Worm (Caenorhabditis elegans) whole organism, L3 larva: ENCODE results near the gene cst-1.
A peak's percentile ranks its signal among the peaks of the same experiment; 100 is the strongest.

ENCODE experiments used
- R02D3.7 ChIP-seq: fragments of 150-350 bp; optimal IDR thresholded peaks from 2 replicates; lab custom pipeline; 2014; ENCODE audit warnings: missing biosample characterization, missing genetic modification characterization
- ZK546.5 ChIP-seq: sonication (generic microtip); optimal IDR thresholded peaks from 2 replicates; lab custom pipeline; 2017; ENCODE audit warnings: missing biosample characterization, missing genetic modification characterization
- aly-2 ChIP-seq: fragments of 150-350 bp; optimal IDR thresholded peaks from 2 replicates; lab custom pipeline; 2014; ENCODE audit warnings: missing biosample characterization, missing genetic modification characterization
- ceh-16 ChIP-seq: sonication (generic microtip); optimal IDR thresholded peaks from 2 replicates; lab custom pipeline; 2017; ENCODE audit warnings: missing biosample characterization, missing genetic modification characterization
- ceh-28 ChIP-seq: fragments of 150-350 bp; optimal IDR thresholded peaks from 2 replicates; lab custom pipeline; 2014; ENCODE audit warnings: missing biosample characterization, missing genetic modification reagents, missing genetic modification characterization
- ceh-82 ChIP-seq: fragments of 150-350 bp; optimal IDR thresholded peaks from 2 replicates; lab custom pipeline; 2014; ENCODE audit warnings: missing biosample characterization, missing genetic modification characterization
- ceh-9 ChIP-seq: sonication (generic microtip); optimal IDR thresholded peaks from 2 replicates; lab custom pipeline; 2018; ENCODE audit warnings: missing biosample characterization, missing genetic modification characterization
- egl-27 ChIP-seq: sonication (generic microtip); optimal IDR thresholded peaks from 4 replicates; lab custom pipeline; 2017; ENCODE audit warnings: missing biosample characterization, missing genetic modification reagents, missing genetic modification characterization
- egl-5 ChIP-seq: fragments of 150-350 bp; optimal IDR thresholded peaks from 2 replicates; lab custom pipeline; 2017; ENCODE audit warnings: missing biosample characterization, missing genetic modification reagents, missing genetic modification characterization, inconsistent platforms
- elt-1 ChIP-seq: fragments of 150-350 bp; optimal IDR thresholded peaks from 2 replicates; lab custom pipeline; 2014; ENCODE audit warnings: missing biosample characterization, missing genetic modification characterization
- elt-2 ChIP-seq: sonication (generic microtip); optimal IDR thresholded peaks from 2 replicates; lab custom pipeline; 2016; ENCODE audit warnings: missing genetic modification reagents, mild to moderate bottlenecking, missing genetic modification characterization, missing compliant biosample characterization
- elt-3 ChIP-seq, 3 experiments: fragments of 150-350 bp in 1 of 3; sonication (generic microtip) in 2 of 3; optimal IDR thresholded peaks; 2 replicates in 2 of 3; 4 replicates in 1 of 3; lab custom pipeline; 2014 to 2017; ENCODE audit warnings: missing biosample characterization in 3 of 3, missing genetic modification characterization in 3 of 3
- fkh-10 ChIP-seq: sonication (generic microtip); optimal IDR thresholded peaks from 2 replicates; lab custom pipeline; 2017; ENCODE audit warnings: missing biosample characterization, missing genetic modification reagents, missing genetic modification characterization
- fkh-2 ChIP-seq: fragments of 150-350 bp; optimal IDR thresholded peaks from 2 replicates; lab custom pipeline; 2014; ENCODE audit warnings: missing biosample characterization, missing genetic modification reagents, missing genetic modification characterization
- fos-1 ChIP-seq: fragments of 150-350 bp; optimal IDR thresholded peaks from 2 replicates; lab custom pipeline; 2014; ENCODE audit warnings: missing biosample characterization, missing genetic modification characterization
- hmg-11 ChIP-seq: sonication (generic microtip); optimal IDR thresholded peaks from 2 replicates; lab custom pipeline; 2016; ENCODE audit warnings: missing genetic modification characterization, missing compliant biosample characterization
- jun-1 ChIP-seq: fragments of 150-350 bp; optimal IDR thresholded peaks from 2 replicates; lab custom pipeline; 2014; ENCODE audit warnings: missing biosample characterization, missing genetic modification reagents, missing genetic modification characterization
- lin-15B ChIP-seq: fragments of 150-350 bp; optimal IDR thresholded peaks from 2 replicates; lab custom pipeline; 2014; ENCODE audit warnings: missing biosample characterization, missing genetic modification characterization
- mdl-1 ChIP-seq: fragments of 150-350 bp; optimal IDR thresholded peaks from 2 replicates; lab custom pipeline; 2014; ENCODE audit warnings: missing biosample characterization, missing genetic modification characterization
- mml-1 ChIP-seq: fragments of 150-350 bp; sonication (generic microtip); optimal IDR thresholded peaks from 3 replicates; lab custom pipeline; 2014; ENCODE audit warnings: missing biosample characterization, missing genetic modification characterization
- nfya-1 ChIP-seq: sonication (generic microtip); optimal IDR thresholded peaks from 2 replicates; lab custom pipeline; 2017; ENCODE audit warnings: missing genetic modification characterization, mild to moderate bottlenecking, missing compliant biosample characterization, antibody characterized with exemption, moderate library complexity; ENCODE audit not compliant: insufficient read depth
- nhr-11 ChIP-seq: fragments of 150-350 bp; optimal IDR thresholded peaks from 2 replicates; lab custom pipeline; 2014; ENCODE audit warnings: missing biosample characterization, missing genetic modification characterization
- nhr-12 ChIP-seq: fragments of 150-350 bp; optimal IDR thresholded peaks from 2 replicates; lab custom pipeline; 2014; ENCODE audit warnings: missing biosample characterization, missing genetic modification characterization
- nhr-23 ChIP-seq: fragments of 150-350 bp; optimal IDR thresholded peaks from 2 replicates; lab custom pipeline; 2014; ENCODE audit warnings: missing biosample characterization, missing genetic modification reagents, missing genetic modification characterization
- nhr-237 ChIP-seq: fragments of 150-350 bp; optimal IDR thresholded peaks from 2 replicates; lab custom pipeline; 2014; ENCODE audit warnings: missing biosample characterization, missing genetic modification characterization
- nhr-25 ChIP-seq: sonication (generic microtip); optimal IDR thresholded peaks from 2 replicates; lab custom pipeline; 2017; ENCODE audit warnings: missing biosample characterization, missing genetic modification characterization
- nhr-28 ChIP-seq: fragments of 150-350 bp; optimal IDR thresholded peaks from 2 replicates; lab custom pipeline; 2014; ENCODE audit warnings: missing biosample characterization, missing genetic modification characterization
- nhr-43 ChIP-seq: sonication (generic microtip); optimal IDR thresholded peaks from 2 replicates; lab custom pipeline; 2016; ENCODE audit warnings: mild to moderate bottlenecking, missing genetic modification characterization, missing compliant biosample characterization; ENCODE audit not compliant: poor library complexity, severe bottlenecking
- nhr-67 ChIP-seq: fragments of 150-350 bp; optimal IDR thresholded peaks from 2 replicates; lab custom pipeline; 2014; ENCODE audit warnings: missing biosample characterization, missing genetic modification characterization
- nhr-76 ChIP-seq: fragments of 150-350 bp; sonication (generic microtip); optimal IDR thresholded peaks from 5 replicates; lab custom pipeline; 2014; ENCODE audit warnings: missing biosample characterization, missing genetic modification characterization
- nhr-77 ChIP-seq: fragments of 150-350 bp; optimal IDR thresholded peaks from 2 replicates; lab custom pipeline; 2014; ENCODE audit warnings: missing biosample characterization, missing genetic modification characterization
- pha-4 ChIP-seq: fragments of 150-350 bp; optimal IDR thresholded peaks from 2 replicates; lab custom pipeline; 2014; ENCODE audit warnings: missing biosample characterization, missing genetic modification reagents, missing genetic modification characterization
- pqm-1 ChIP-seq: fragments of 150-350 bp; optimal IDR thresholded peaks from 2 replicates; lab custom pipeline; 2017; ENCODE audit warnings: missing biosample characterization, missing genetic modification characterization, inconsistent platforms
- sea-2 ChIP-seq: fragments of 150-350 bp; sonication (generic microtip); optimal IDR thresholded peaks from 4 replicates; lab custom pipeline; 2014; ENCODE audit warnings: missing biosample characterization, missing genetic modification reagents, missing genetic modification characterization
- snpc-4 ChIP-seq: fragments of 150-350 bp; optimal IDR thresholded peaks from 2 replicates; lab custom pipeline; 2014; ENCODE audit warnings: missing biosample characterization, missing genetic modification characterization
- tbx-2 ChIP-seq: sonication (generic microtip); optimal IDR thresholded peaks from 2 replicates; lab custom pipeline; 2016; ENCODE audit warnings: mild to moderate bottlenecking, missing genetic modification characterization, missing compliant biosample characterization
- unc-39 ChIP-seq: sonication (generic microtip); optimal IDR thresholded peaks from 4 replicates; lab custom pipeline; 2017; ENCODE audit warnings: missing biosample characterization, missing genetic modification characterization
- zag-1 ChIP-seq: fragments of 150-350 bp; optimal IDR thresholded peaks from 2 replicates; lab custom pipeline; 2014; ENCODE audit warnings: missing biosample characterization, missing genetic modification characterization
- ztf-4 ChIP-seq: fragments of 150-350 bp; optimal IDR thresholded peaks from 2 replicates; lab custom pipeline; 2014; ENCODE audit warnings: missing biosample characterization, missing genetic modification characterization

The cst-1 gene

DNA sequence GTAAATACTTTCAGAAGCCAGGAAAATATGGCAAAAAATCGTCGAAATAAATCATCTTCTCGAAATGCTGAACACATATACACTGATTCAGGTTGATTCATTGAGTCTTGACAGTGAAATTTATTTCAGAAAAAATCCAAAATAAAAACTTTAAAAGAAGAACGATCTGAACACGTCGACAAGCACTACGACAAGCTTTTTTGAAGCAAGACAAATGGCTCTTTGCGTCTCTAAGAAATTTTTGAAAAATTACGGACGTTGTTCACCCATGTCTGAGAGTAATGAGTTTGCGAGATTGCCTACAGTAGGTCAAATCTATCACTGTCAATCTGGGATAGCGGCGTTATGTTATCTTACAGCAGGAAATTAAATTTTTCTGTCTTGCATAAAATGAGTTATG, 37.4 kb downstream of the cst-1 start, which contains the start of gene R160.2:
R160.2 (minus strand) TSS at position 101 of the 400 bp plus-strand sequence.
- TF ChIP-seq elt-2 (tag; lab: Kevin White, UChicago) (no peak), mdl-1 (tag; lab: Kevin White, UChicago) (no peak), unc-39 (tag; lab: Kevin White, UChicago) (no peak), egl-27 (tag; lab: Kevin White, UChicago) (no peak), ztf-4 (tag; lab: Kevin White, UChicago) (no peak), lin-15B (tag; lab: Kevin White, UChicago) (no peak), egl-5 (tag; lab: Kevin White, UChicago) (no peak), pha-4 (tag; lab: Kevin White, UChicago) (no peak), nhr-12 (tag; lab: Kevin White, UChicago) (no peak), ceh-82 (tag; lab: Kevin White, UChicago) (no peak), pqm-1 (tag; lab: Kevin White, UChicago) (no peak), nhr-23 (no peak), fkh-10 (GFP tag; lab: Kevin White, UChicago) (no peak)

DNA sequence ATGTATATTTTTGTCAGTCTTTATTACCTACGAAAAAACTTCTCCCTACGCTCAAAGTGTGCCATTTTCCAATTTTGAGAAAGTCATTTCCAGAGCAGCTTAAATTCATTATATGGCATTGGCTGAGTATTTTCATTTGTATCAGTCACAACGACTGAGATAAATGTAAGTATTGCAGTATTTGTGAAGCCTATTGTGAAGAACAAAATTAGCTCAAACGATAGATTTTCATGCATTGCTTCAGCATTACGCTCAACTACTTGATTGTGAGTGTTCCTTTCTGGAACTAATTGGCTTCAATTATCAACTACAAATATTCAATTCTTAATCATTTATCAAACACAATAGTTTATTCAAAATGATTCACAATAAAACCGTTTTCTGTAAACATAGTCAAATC, 38.3 kb downstream of the cst-1 start, which contains the start of gene R160.12:
R160.12 (minus strand) TSS at position 101 of the 400 bp plus-strand sequence.
- TF ChIP-seq nhr-28 (tag; lab: Kevin White, UChicago) (no peak), ZK546.5 (tag; lab: Kevin White, UChicago) (no peak), aly-2 (tag; lab: Kevin White, UChicago) (no peak), egl-5 (tag; lab: Kevin White, UChicago) (no peak), zag-1 (no peak), fkh-10 (GFP tag; lab: Kevin White, UChicago) (no peak), lin-15B (tag; lab: Kevin White, UChicago) (no peak), hmg-11 (tag; lab: Kevin White, UChicago) (no peak), unc-39 (tag; lab: Kevin White, UChicago) (no peak), mdl-1 (tag; lab: Kevin White, UChicago) (no peak), ceh-28 (no peak), nhr-43 (tag; lab: Kevin White, UChicago) (no peak)

DNA sequence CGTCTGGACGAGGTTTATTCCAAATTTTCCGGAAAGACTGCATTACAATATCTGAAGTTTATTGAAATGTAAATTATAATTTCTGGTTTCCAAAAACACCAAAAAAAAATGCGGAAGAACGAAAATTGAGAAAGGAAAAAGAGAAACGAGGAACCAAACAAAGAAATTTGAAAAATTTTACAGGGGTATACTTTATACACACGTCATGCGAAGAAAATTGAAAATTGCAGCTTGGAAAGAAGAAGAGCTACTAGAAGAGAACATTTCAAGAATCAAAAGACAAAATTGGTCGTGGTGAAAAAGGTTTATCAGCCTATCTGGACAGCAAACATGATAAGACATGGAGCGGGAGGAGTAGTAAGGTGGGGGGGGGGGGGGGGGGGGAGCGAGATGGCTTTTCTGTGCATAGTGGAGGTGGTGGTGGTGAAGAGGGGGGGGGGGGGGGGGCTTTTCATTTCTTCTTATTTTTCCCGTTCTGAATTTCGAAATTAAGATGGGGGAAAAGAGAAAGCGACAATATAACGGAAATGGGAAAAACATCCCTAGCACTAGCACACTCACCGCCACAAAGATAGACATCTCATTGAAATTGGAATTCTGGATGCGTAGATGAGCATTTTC, 44.0 kb downstream of the cst-1 start, which contains the start of gene lst-2:
lst-2 (minus strand) TSS at position 51 of the 621 bp plus-strand sequence.
- TF ChIP-seq pqm-1 (tag; lab: Kevin White, UChicago) (no peak), sea-2 (no peak), ceh-28 (no peak), unc-39 (tag; lab: Kevin White, UChicago) (no peak), nhr-43 (tag; lab: Kevin White, UChicago) (no peak), ceh-82 (tag; lab: Kevin White, UChicago) (no peak), nhr-77 (tag; lab: Kevin White, UChicago) (no peak), tbx-2 (tag; lab: Kevin White, UChicago) (no peak), snpc-4 (tag; lab: Kevin White, UChicago) (no peak), nhr-76 (tag; lab: Kevin White, UChicago) (no peak), nfya-1 (tag; lab: Kevin White, UChicago) (no peak), nhr-28 (tag; lab: Kevin White, UChicago) (no peak), mdl-1 (tag; lab: Kevin White, UChicago) (no peak), ztf-4 (tag; lab: Kevin White, UChicago) (no peak), lin-15B (tag; lab: Kevin White, UChicago) (no peak), nhr-25 (tag; lab: Kevin White, UChicago) (no peak)

ce11 chrX:4386493-4386892, 47.1 kb downstream of the cst-1 start:
- TF ChIP-seq mdl-1 (tag; lab: Kevin White, UChicago), result no peak
- peak; percentile 21 for TF ChIP-seq nhr-25 (tag; lab: Kevin White, UChicago)

DNA sequence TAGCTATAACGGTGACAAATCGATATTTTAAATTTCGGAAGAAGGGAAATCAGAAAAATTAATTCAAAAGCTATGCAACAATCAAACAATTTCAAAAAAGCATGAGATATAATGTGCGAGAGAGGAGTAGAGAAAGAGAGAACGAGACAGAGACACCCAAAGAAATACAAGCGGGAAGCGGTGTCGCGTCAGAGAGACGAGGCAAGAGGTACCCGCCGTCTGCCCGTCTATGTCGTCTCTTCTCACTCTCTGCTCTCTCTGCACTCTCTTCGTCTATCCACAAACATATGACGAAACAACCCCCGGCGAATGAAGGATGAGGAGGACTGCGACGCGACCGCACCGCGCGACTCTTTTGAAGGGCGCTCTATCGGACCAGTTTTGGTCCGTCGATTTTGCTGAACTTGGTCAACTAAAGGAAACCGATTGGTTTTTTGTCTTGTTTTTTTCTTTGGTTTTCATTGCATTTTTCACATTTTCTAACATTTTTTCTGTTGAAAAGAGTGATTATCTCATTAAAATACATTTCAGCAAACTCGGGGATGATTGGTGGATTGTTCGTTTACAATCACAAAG, 49.5 kb downstream of the cst-1 start, which contains the start of gene dpy-23:
dpy-23 (plus strand) TSS at position 526 of the 576 bp plus-strand sequence.
- TF ChIP-seq lin-15B (tag; lab: Kevin White, UChicago) (peak; percentile 77), elt-3 (tag; optimal IDR thresholded peaks at IDR 0.05; lab: Kevin White, UChicago) (peak in 1 of 3 experiments; percentile 71), nhr-67 (peak; percentile 37), R02D3.7 (tag; lab: Kevin White, UChicago) (peak; percentile 72), nhr-25 (tag; lab: Kevin White, UChicago) (peak; percentile 98), ceh-16 (tag; lab: Kevin White, UChicago) (no peak), zag-1 (peak; percentile 72), nhr-11 (tag; lab: Kevin White, UChicago) (peak; percentile 89), egl-27 (tag; lab: Kevin White, UChicago) (peak; percentile 59), ceh-9 (tag; lab: Kevin White, UChicago) (no peak), fkh-2 (tag; lab: Kevin White, UChicago) (no peak), nhr-76 (tag; lab: Kevin White, UChicago) (peak; percentile 61), nhr-237 (no peak), ZK546.5 (tag; lab: Kevin White, UChicago) (no peak), elt-1 (tag; lab: Kevin White, UChicago) (peak; percentile 76), nfya-1 (tag; lab: Kevin White, UChicago) (peak; percentile 98), snpc-4 (tag; lab: Kevin White, UChicago) (peak; percentile 66), nhr-28 (tag; lab: Kevin White, UChicago) (no peak), mml-1 (tag; lab: Kevin White, UChicago) (no peak), fos-1 (tag; lab: Kevin White, UChicago) (peak; percentile 73), nhr-77 (tag; lab: Kevin White, UChicago) (peak; percentile 55), jun-1 (peak; percentile 96), ztf-4 (tag; lab: Kevin White, UChicago) (peak; percentile 61), elt-2 (tag; lab: Kevin White, UChicago) (peak; percentile 81)
